Fruit fly (Drosophila melanogaster) whole organism, embryonic: ENCODE results near the gene Tbcc.
A peak's percentile ranks its signal among the peaks of the same experiment; 100 is the strongest.

Source experiments
- Antp ChIP-seq: fragments of 200-800 bp; sonication (Bioruptor generic); optimal IDR thresholded peaks from 3 replicates; lab custom pipeline; 2016; ENCODE audit warnings: missing biosample characterization, missing genetic modification characterization
- CG11723 ChIP-seq: fragments of 200-800 bp; sonication (Bioruptor generic); optimal IDR thresholded peaks from 2 replicates; lab custom pipeline; 2017; ENCODE audit warnings: missing biosample characterization, mild to moderate bottlenecking, missing genetic modification characterization
- CG12071 ChIP-seq: fragments of 200-800 bp; sonication (Bioruptor generic); optimal IDR thresholded peaks from 3 replicates; lab custom pipeline; 2018; ENCODE audit warnings: missing biosample characterization, mild to moderate bottlenecking, missing genetic modification characterization
- CG12744 ChIP-seq: fragments of 200-800 bp; sonication (Bioruptor generic); optimal IDR thresholded peaks from 2 replicates; lab custom pipeline; 2016; ENCODE audit warnings: missing biosample characterization, missing genetic modification characterization
- CG13624 ChIP-seq: fragments of 200-800 bp; sonication (Bioruptor generic); optimal IDR thresholded peaks from 2 replicates; lab custom pipeline; 2016; ENCODE audit warnings: missing biosample characterization, missing genetic modification characterization
- CG2199 ChIP-seq: fragments of 200-800 bp; sonication (Bioruptor generic); IDR thresholded peaks from 3 replicates; pipeline ENCODE4 v1.3.6; 2022; ENCODE audit warnings: missing biosample characterization, missing genetic modification characterization
- CG30403 ChIP-seq: fragments of 200-800 bp; sonication (Bioruptor generic); optimal IDR thresholded peaks from 3 replicates; lab custom pipeline; 2016; ENCODE audit warnings: missing biosample characterization, missing genetic modification characterization
- CG3163 ChIP-seq: fragments of 200-800 bp; sonication (Bioruptor generic); optimal IDR thresholded peaks from 3 replicates; lab custom pipeline; 2016; ENCODE audit warnings: missing biosample characterization, missing genetic modification characterization
- CG32532 ChIP-seq: fragments of 200-800 bp; sonication (Bioruptor generic); IDR thresholded peaks from 2 replicates; pipeline ENCODE4 v1.3.6; 2022; ENCODE audit warnings: missing biosample characterization, missing genetic modification characterization
- CG6765 ChIP-seq: fragments of 200-800 bp; sonication (Bioruptor generic); optimal IDR thresholded peaks from 3 replicates; lab custom pipeline; 2017; ENCODE audit warnings: missing biosample characterization, mild to moderate bottlenecking, missing genetic modification characterization
- CG8359 ChIP-seq: fragments of 200-800 bp; sonication (Bioruptor generic); optimal IDR thresholded peaks from 2 replicates; lab custom pipeline; 2017; ENCODE audit warnings: missing biosample characterization, mild to moderate bottlenecking, missing genetic modification characterization, borderline replicate concordance
- CoRest ChIP-seq: fragments of 200-800 bp; sonication (Bioruptor generic); optimal IDR thresholded peaks from 3 replicates; lab custom pipeline; 2018; ENCODE audit warnings: missing biosample characterization, mild to moderate bottlenecking, missing genetic modification characterization, moderate library complexity
- Dad ChIP-seq: fragments of 200-800 bp; sonication (Bioruptor generic); optimal IDR thresholded peaks from 3 replicates; lab custom pipeline; 2016; ENCODE audit warnings: missing biosample characterization, missing genetic modification characterization
- Dek ChIP-seq: fragments of 200-800 bp; sonication (Bioruptor generic); optimal IDR thresholded peaks from 3 replicates; lab custom pipeline; 2019; ENCODE audit warnings: missing biosample characterization, mild to moderate bottlenecking, missing genetic modification characterization, moderate library complexity
- Doc3 ChIP-seq: fragments of 200-800 bp; sonication (Bioruptor generic); IDR thresholded peaks from 3 replicates; pipeline ENCODE4 v1.3.6; 2022; ENCODE audit warnings: missing biosample characterization, missing genetic modification characterization; ENCODE audit not compliant: partially characterized antibody
- HLH3B ChIP-seq: fragments of 200-800 bp; sonication (Bioruptor generic); IDR thresholded peaks from 2 replicates; pipeline ENCODE4 v1.3.6; 2022; ENCODE audit warnings: missing biosample characterization, missing genetic modification characterization
- HLHmδ ChIP-seq: fragments of 200-800 bp; sonication (Bioruptor generic); optimal IDR thresholded peaks from 2 replicates; lab custom pipeline; 2018; ENCODE audit warnings: missing biosample characterization, mild to moderate bottlenecking, missing genetic modification characterization, moderate library complexity
- Hey ChIP-seq: fragments of 200-800 bp; sonication (Bioruptor generic); optimal IDR thresholded peaks from 3 replicates; lab custom pipeline; 2018; ENCODE audit warnings: missing biosample characterization, mild to moderate bottlenecking, missing genetic modification characterization
- HmgZ ChIP-seq: fragments of 200-800 bp; sonication (Bioruptor generic); optimal IDR thresholded peaks from 2 replicates; lab custom pipeline; 2018; ENCODE audit warnings: missing biosample characterization, mild to moderate bottlenecking, missing genetic modification characterization
- Hmx ChIP-seq: fragments of 200-800 bp; sonication (Bioruptor generic); optimal IDR thresholded peaks from 2 replicates; lab custom pipeline; 2016; ENCODE audit warnings: missing biosample characterization, missing genetic modification characterization
- Mad ChIP-seq: fragments of 200-800 bp; sonication (Bioruptor generic); optimal IDR thresholded peaks from 2 replicates; lab custom pipeline; 2016; ENCODE audit warnings: missing biosample characterization, missing genetic modification characterization
- Mes4 ChIP-seq: fragments of 200-800 bp; sonication (Bioruptor generic); optimal IDR thresholded peaks from 2 replicates; lab custom pipeline; 2016; ENCODE audit warnings: missing biosample characterization, missing genetic modification characterization
- Mrtf ChIP-seq: fragments of 200-800 bp; sonication (Bioruptor generic); IDR thresholded peaks from 3 replicates; pipeline ENCODE4 v1.3.6; 2022; ENCODE audit warnings: missing biosample characterization, missing genetic modification characterization
- Neu2 ChIP-seq: fragments of 200-800 bp; sonication (Bioruptor generic); optimal IDR thresholded peaks from 3 replicates; lab custom pipeline; 2016; ENCODE audit warnings: missing biosample characterization, missing genetic modification characterization, borderline replicate concordance
- Oli ChIP-seq: fragments of 200-800 bp; sonication (Bioruptor generic); optimal IDR thresholded peaks from 2 replicates; lab custom pipeline; 2018; ENCODE audit warnings: missing biosample characterization, mild to moderate bottlenecking, missing genetic modification characterization, moderate library complexity
- Usf ChIP-seq: fragments of 200-800 bp; sonication (Bioruptor generic); optimal IDR thresholded peaks from 2 replicates; lab custom pipeline; 2017; ENCODE audit warnings: missing genotype, missing biosample characterization, missing genetic modification characterization
- ac ChIP-seq: fragments of 200-800 bp; sonication (Bioruptor generic); optimal IDR thresholded peaks from 3 replicates; lab custom pipeline; 2017; ENCODE audit warnings: missing biosample characterization, mild to moderate bottlenecking, missing genetic modification characterization
- al ChIP-seq: fragments of 200-800 bp; sonication (Bioruptor generic); IDR thresholded peaks from 2 replicates; pipeline ENCODE4 v1.3.6; 2022; ENCODE audit warnings: missing biosample characterization, missing genetic modification characterization
- bcd ChIP-seq: fragments of 200-800 bp; sonication (Bioruptor generic); optimal IDR thresholded peaks from 2 replicates; lab custom pipeline; 2017; ENCODE audit warnings: missing biosample characterization, mild to moderate bottlenecking, missing genetic modification characterization
- chif ChIP-seq, 2 experiments: fragments of 200-800 bp; sonication (Bioruptor generic); optimal IDR thresholded peaks; 3 replicates each; lab custom pipeline; 2016; ENCODE audit warnings: missing biosample characterization in 2 of 2, missing genetic modification characterization in 2 of 2
- cwo ChIP-seq: fragments of 200-800 bp; sonication (Bioruptor generic); optimal IDR thresholded peaks from 3 replicates; lab custom pipeline; 2017; ENCODE audit warnings: missing biosample characterization, missing genetic modification characterization, mild to moderate bottlenecking, moderate library complexity, missing genetic modification reagents
- dmrt99B ChIP-seq: fragments of 200-800 bp; sonication (Bioruptor generic); optimal IDR thresholded peaks from 2 replicates; lab custom pipeline; 2018; ENCODE audit warnings: missing biosample characterization, mild to moderate bottlenecking, missing genetic modification characterization, moderate library complexity
- fd3F ChIP-seq: fragments of 200-800 bp; sonication (Bioruptor generic); optimal IDR thresholded peaks from 2 replicates; lab custom pipeline; 2018; ENCODE audit warnings: missing biosample characterization, mild to moderate bottlenecking, missing genetic modification characterization, moderate library complexity
- fu2 ChIP-seq: fragments of 200-800 bp; sonication (Bioruptor generic); optimal IDR thresholded peaks from 2 replicates; lab custom pipeline; 2016; ENCODE audit warnings: missing biosample characterization, missing genetic modification characterization
- ham ChIP-seq: fragments of 200-800 bp; sonication (Bioruptor generic); IDR thresholded peaks from 2 replicates; pipeline ENCODE4 v1.3.6; 2022; ENCODE audit warnings: missing biosample characterization, missing genetic modification characterization
- hb ChIP-seq: fragments of 200-800 bp; sonication (Bioruptor generic); IDR thresholded peaks from 3 replicates; pipeline ENCODE4 v1.3.6; 2022; ENCODE audit warnings: missing biosample characterization, missing genetic modification characterization; ENCODE audit not compliant: partially characterized antibody
- lilli ChIP-seq: fragments of 200-800 bp; sonication (Bioruptor generic); optimal IDR thresholded peaks from 3 replicates; lab custom pipeline; 2016; ENCODE audit warnings: missing biosample characterization, missing genetic modification characterization
- lmd ChIP-seq: fragments of 200-800 bp; sonication (Bioruptor generic); IDR thresholded peaks from 2 replicates; pipeline ENCODE4 v1.3.6; 2022; ENCODE audit warnings: missing biosample characterization, missing genetic modification characterization
- mam ChIP-seq: fragments of 200-800 bp; sonication (Bioruptor generic); optimal IDR thresholded peaks from 3 replicates; lab custom pipeline; 2016; ENCODE audit warnings: missing biosample characterization, missing genetic modification characterization
- nerfin-1 ChIP-seq: fragments of 200-800 bp; sonication (Bioruptor generic); optimal IDR thresholded peaks from 3 replicates; lab custom pipeline; 2019; ENCODE audit warnings: missing biosample characterization, mild to moderate bottlenecking, missing genetic modification characterization, moderate library complexity
- oc ChIP-seq: fragments of 200-800 bp; sonication (Bioruptor generic); optimal IDR thresholded peaks from 2 replicates; lab custom pipeline; 2018; ENCODE audit warnings: missing biosample characterization, mild to moderate bottlenecking, missing genetic modification characterization, moderate library complexity
- odd ChIP-seq: fragments of 200-800 bp; sonication (Bioruptor generic); optimal IDR thresholded peaks from 2 replicates; lab custom pipeline; 2017; ENCODE audit warnings: missing biosample characterization, mild to moderate bottlenecking, missing genetic modification characterization
- sna ChIP-seq: fragments of 200-800 bp; sonication (Bioruptor generic); IDR thresholded peaks from 2 replicates; pipeline ENCODE4 v1.3.6; 2022; ENCODE audit warnings: missing biosample characterization, missing genetic modification characterization; ENCODE audit not compliant: partially characterized antibody
- stc ChIP-seq: fragments of 200-800 bp; sonication (Bioruptor generic); IDR thresholded peaks from 2 replicates; pipeline ENCODE4 v1.3.6; 2022; ENCODE audit warnings: missing biosample characterization, missing genetic modification characterization
- sug ChIP-seq: fragments of 200-800 bp; optimal IDR thresholded peaks from 2 replicates; lab custom pipeline; 2019; ENCODE audit warnings: missing biosample characterization, mild to moderate bottlenecking, missing genetic modification characterization, moderate library complexity
- trh ChIP-seq: fragments of 200-800 bp; sonication (Bioruptor generic); optimal IDR thresholded peaks from 2 replicates; lab custom pipeline; 2016; ENCODE audit warnings: missing biosample characterization, missing genetic modification characterization
- twi ChIP-seq: fragments of 200-800 bp; optimal IDR thresholded peaks from 2 replicates; lab custom pipeline; 2019; ENCODE audit warnings: missing biosample characterization, mild to moderate bottlenecking, missing genetic modification characterization, moderate library complexity
- unc-4 ChIP-seq: fragments of 200-800 bp; sonication (Bioruptor generic); IDR thresholded peaks from 2 replicates; pipeline ENCODE4 v1.3.6; 2022; ENCODE audit warnings: missing biosample characterization, missing genetic modification characterization; ENCODE audit not compliant: partially characterized antibody
- vfl ChIP-seq: fragments of 200-800 bp; sonication (Bioruptor generic); optimal IDR thresholded peaks from 2 replicates; lab custom pipeline; 2016; ENCODE audit warnings: missing biosample characterization, missing genetic modification characterization
- wek ChIP-seq: fragments of 200-800 bp; sonication (Bioruptor generic); optimal IDR thresholded peaks from 3 replicates; lab custom pipeline; 2018; ENCODE audit warnings: missing biosample characterization, mild to moderate bottlenecking, missing genetic modification characterization, moderate library complexity
- yki ChIP-seq: fragments of >200 bp; optimal IDR thresholded peaks from 3 replicates; lab custom pipeline; 2018

Gene Tbcc

dm6 chr2L:4224158-4224799 lies 36.7 kb upstream of the Tbcc start (continued):
- TF ChIP-seq al (GFP tag; lab: Robert Waterston, UW) (no peak), wek (no peak), lmd (GFP tag; lab: Robert Waterston, UW) (no peak), Antp (no peak), Dad (GFP tag; lab: Kevin White, UChicago) (no peak), fu2 (GFP tag; lab: Kevin White, UChicago) (no peak), Mad (GFP tag; lab: Kevin White, UChicago) (no peak), Mes4 (no peak), Oli (no peak), CG12071 (GFP tag; lab: Kevin White, UChicago) (no peak), Doc3 (no peak), Hmx (peak; percentile 9), CG12744 (GFP tag; lab: Kevin White, UChicago) (no peak), dmrt99B (peak; percentile 10), CG13624 (no peak), Usf (GFP tag; lab: Kevin White, UChicago) (no peak), ac (GFP tag; lab: Kevin White, UChicago) (no peak), cwo (GFP tag; lab: Kevin White, UChicago) (peak; percentile 12), unc-4 (GFP tag; lab: Robert Waterston, UW) (no peak), Hey (tag; lab: Kevin White, UChicago) (no peak), oc (tag; lab: Kevin White, UChicago) (no peak), stc (GFP tag; lab: Robert Waterston, UW) (no peak), hb (no peak), yki (lab: Kevin White, UChicago) (no peak), nerfin-1 (peak; percentile 20), ham (no peak), HLH3B (GFP tag; lab: Robert Waterston, UW) (no peak), sug (tag; lab: Kevin White, UChicago) (peak; percentile 76), HLHmδ (GFP tag; lab: Kevin White, UChicago) (no peak), twi (tag; lab: Kevin White, UChicago) (peak; percentile 34), mam (GFP tag; lab: Kevin White, UChicago) (peak; percentile 53), chif (GFP tag; optimal IDR thresholded peaks at IDR 0.05; lab: Kevin White, UChicago) (no peak), Mrtf (GFP tag; lab: Robert Waterston, UW) (no peak), CG2199 (no peak), CG32532 (peak; percentile 35; the same call in 1 of the 2 replicates), CoRest (tag; lab: Kevin White, UChicago) (peak; percentile 22), CG30403 (peak; percentile 31), CG11723 (GFP tag; lab: Kevin White, UChicago) (no peak), CG3163 (no peak), vfl (GFP tag; lab: Kevin White, UChicago) (no peak), odd (peak; percentile 32), lilli (peak; percentile 63), HmgZ (no peak), Neu2 (GFP tag; lab: Kevin White, UChicago) (no peak), Dek (tag; lab: Kevin White, UChicago) (no peak), bcd (GFP tag; lab: Kevin White, UChicago) (no peak), trh (GFP tag; lab: Kevin White, UChicago) (no peak), fd3F (no peak), CG6765 (GFP tag; lab: Kevin White, UChicago) (peak; percentile 6), sna (GFP tag; lab: Robert Waterston, UW) (no peak), CG8359 (GFP tag; lab: Kevin White, UChicago) (no peak)
